Fruit fly (Drosophila melanogaster) whole organism, adult: ENCODE data around the gene CG14143.

Experiments
- CG11617 ChIP-seq: fragments of 200-800 bp; sonication (Bioruptor generic); optimal IDR thresholded peaks from 2 replicates; lab custom pipeline; 2017; ENCODE audit warnings: mild to moderate bottlenecking, missing biosample characterization, missing genetic modification reagents, missing genetic modification characterization
- CG12768 ChIP-seq: fragments of 200-800 bp; sonication (Bioruptor generic); optimal IDR thresholded peaks from 2 replicates; lab custom pipeline; 2017; ENCODE audit warnings: missing biosample characterization, missing genetic modification characterization, mild to moderate bottlenecking, moderate library complexity, missing genetic modification reagents
- CG14711 ChIP-seq: fragments of 200-800 bp; sonication (Bioruptor generic); optimal IDR thresholded peaks from 2 replicates; lab custom pipeline; 2018; ENCODE audit warnings: missing biosample characterization, mild to moderate bottlenecking, missing genetic modification characterization, moderate library complexity
- CG1620 ChIP-seq: fragments of 200-800 bp; sonication (Bioruptor generic); optimal IDR thresholded peaks from 2 replicates; lab custom pipeline; 2016; ENCODE audit warnings: missing biosample characterization, missing genetic modification characterization
- CG33017 ChIP-seq: fragments of 200-800 bp; sonication (Bioruptor generic); optimal IDR thresholded peaks from 2 replicates; lab custom pipeline; 2018; ENCODE audit warnings: missing biosample characterization, mild to moderate bottlenecking, missing genetic modification characterization, moderate library complexity
- CG5204 ChIP-seq: fragments of 200-800 bp; sonication (Bioruptor generic); optimal IDR thresholded peaks from 2 replicates; lab custom pipeline; 2016; ENCODE audit warnings: missing biosample characterization, missing genetic modification characterization
- CG7045 ChIP-seq: fragments of 200-800 bp; sonication (Bioruptor generic); optimal IDR thresholded peaks from 2 replicates; lab custom pipeline; 2017; ENCODE audit warnings: missing biosample characterization, mild to moderate bottlenecking, missing genetic modification characterization
- CG7101 ChIP-seq: fragments of 200-800 bp; sonication (Bioruptor generic); optimal IDR thresholded peaks from 2 replicates; lab custom pipeline; 2018; ENCODE audit warnings: missing biosample characterization, mild to moderate bottlenecking, missing genetic modification characterization, moderate library complexity
- Clk ChIP-seq: fragments of 200-800 bp; sonication (Bioruptor generic); optimal IDR thresholded peaks from 2 replicates; lab custom pipeline; 2017; ENCODE audit warnings: missing biosample characterization, missing genetic modification characterization
- Crg-1 ChIP-seq: fragments of 200-800 bp; sonication (Bioruptor generic); optimal IDR thresholded peaks from 2 replicates; lab custom pipeline; 2016; ENCODE audit warnings: missing biosample characterization, missing genetic modification characterization
- Hr96 ChIP-seq: fragments of 200-800 bp; sonication (Bioruptor generic); optimal IDR thresholded peaks from 2 replicates; lab custom pipeline; 2016; ENCODE audit warnings: missing biosample characterization, missing genetic modification characterization
- Mnt ChIP-seq: fragments of 200-800 bp; sonication (Bioruptor generic); optimal IDR thresholded peaks from 2 replicates; lab custom pipeline; 2016; ENCODE audit warnings: missing biosample characterization, mild to moderate bottlenecking, missing genetic modification characterization
- bab1 ChIP-seq: fragments of 200-800 bp; sonication (Bioruptor generic); optimal IDR thresholded peaks from 3 replicates; lab custom pipeline; 2019; ENCODE audit warnings: missing biosample characterization, mild to moderate bottlenecking, missing genetic modification characterization, moderate library complexity
- cic ChIP-seq: fragments of 200-800 bp; sonication (Bioruptor generic); optimal IDR thresholded peaks from 2 replicates; lab custom pipeline; 2017; ENCODE audit warnings: missing biosample characterization, mild to moderate bottlenecking, missing genetic modification characterization, moderate library complexity
- cnc ChIP-seq, 2 experiments: fragments of >200 bp; optimal IDR thresholded peaks; 2 replicates each; lab custom pipeline; 2017
- kay ChIP-seq: fragments of 200-800 bp; sonication (Bioruptor generic); peaks from one replicate; lab custom pipeline; 2016; ENCODE audit warnings: missing biosample characterization, missing genetic modification characterization, borderline replicate concordance
- ovo ChIP-seq: fragments of 200-800 bp; sonication (Bioruptor generic); optimal IDR thresholded peaks from 2 replicates; lab custom pipeline; 2016; ENCODE audit warnings: missing biosample characterization, missing genetic modification characterization
- pad ChIP-seq: fragments of 200-800 bp; sonication (Bioruptor generic); optimal IDR thresholded peaks from 3 replicates; lab custom pipeline; 2017; ENCODE audit warnings: missing biosample characterization, missing genetic modification characterization, mild to moderate bottlenecking, moderate library complexity, missing genetic modification reagents
- tj ChIP-seq: fragments of 200-800 bp; sonication (Bioruptor generic); optimal IDR thresholded peaks from 3 replicates; lab custom pipeline; 2017; ENCODE audit warnings: missing biosample characterization, mild to moderate bottlenecking, missing genetic modification characterization, moderate library complexity
- toe ChIP-seq: fragments of 200-800 bp; sonication (Bioruptor generic); optimal IDR thresholded peaks from 2 replicates; lab custom pipeline; 2016; ENCODE audit warnings: missing biosample characterization, missing genetic modification characterization

The CG14143 gene

DNA sequence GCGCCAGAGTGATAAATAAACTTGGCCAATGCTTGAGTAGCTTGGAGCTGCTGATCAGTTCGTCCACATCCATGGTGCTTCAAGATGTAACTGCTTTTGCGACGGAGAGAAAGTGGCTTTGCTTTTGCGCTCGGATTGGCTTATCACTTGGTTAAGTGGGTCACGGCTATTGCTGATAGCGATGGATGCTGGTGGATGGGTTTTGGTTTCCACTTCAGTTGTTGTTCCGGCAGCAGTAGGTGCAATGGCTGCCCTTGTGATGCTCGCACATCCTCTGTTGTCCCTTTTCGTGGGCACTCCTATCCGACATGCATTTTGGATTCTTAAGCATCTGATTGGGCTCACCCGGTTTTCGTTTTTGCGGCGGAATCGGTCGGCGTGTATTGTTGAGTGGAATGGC, 40.5 kb upstream of the CG14143 start:
- TF ChIP-seq CG14711 (tag; lab: Kevin White, UChicago) (no peak), Hr96 (no peak), ovo (GFP tag; lab: Kevin White, UChicago) (no peak), cic (GFP tag; lab: Kevin White, UChicago) (no peak), CG1620 (GFP tag; lab: Kevin White, UChicago) (no peak), bab1 (no peak), CG5204 (no peak), toe (GFP tag; lab: Kevin White, UChicago) (no peak), pad (GFP tag; lab: Kevin White, UChicago) (no peak), CG12768 (GFP tag; lab: Kevin White, UChicago) (no peak), tj (GFP tag; lab: Kevin White, UChicago) (no peak), CG33017 (tag; lab: Kevin White, UChicago) (no peak), CG7101 (tag; lab: Kevin White, UChicago) (no peak), Clk (no peak), Mnt (no peak), Crg-1 (GFP tag; lab: Kevin White, UChicago) (no peak), CG7045 (GFP tag; lab: Kevin White, UChicago) (no peak), kay (GFP tag; lab: Kevin White, UChicago) (no peak)

DNA sequence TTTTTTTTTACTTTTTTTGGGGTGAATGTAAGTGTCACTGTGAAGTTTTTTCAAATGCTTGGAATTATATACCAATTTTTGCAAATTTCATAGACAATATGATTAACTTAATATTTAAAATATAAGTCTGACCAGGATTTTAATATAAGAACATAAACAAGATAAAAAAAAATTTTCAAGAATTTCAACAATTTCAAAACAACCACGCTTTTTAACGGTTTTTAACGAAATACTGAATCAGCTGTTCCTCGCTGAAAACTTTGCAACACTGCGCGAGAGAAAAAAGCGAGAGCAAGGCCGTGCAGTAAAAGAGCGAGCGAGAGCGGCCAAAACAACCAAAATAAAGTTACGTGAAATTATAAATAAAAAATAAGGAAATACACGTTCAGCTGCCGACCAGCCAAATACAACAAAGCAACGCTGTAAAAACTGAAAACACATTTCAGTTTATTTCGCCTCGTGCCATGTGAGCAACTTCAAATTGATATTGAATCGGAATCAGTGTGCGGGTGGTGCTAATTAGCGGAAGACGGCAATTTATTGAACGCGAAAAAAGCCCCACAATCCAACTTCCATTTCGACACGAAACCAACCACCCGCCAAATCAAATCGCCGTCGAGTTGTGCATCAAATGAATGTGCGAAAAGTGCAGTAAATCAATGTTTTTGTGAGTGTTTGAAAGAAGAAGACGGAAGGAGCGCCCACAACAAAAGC, 38.4 kb upstream of the CG14143 start, which contains the start of the genes CG46439, Iyd and CG33947:
CG46439 (minus strand) TSS at position 51 of the 714 bp plus-strand sequence.
Iyd (minus strand) TSS at position 51 of the 714 bp plus-strand sequence.
CG33947 (plus strand) TSS at position 302 of the 714 bp plus-strand sequence.
- TF ChIP-seq Hr96 (no peak), CG33017 (tag; lab: Kevin White, UChicago) (no peak), CG7045 (GFP tag; lab: Kevin White, UChicago) (no peak), tj (GFP tag; lab: Kevin White, UChicago) (peak; percentile 46), ovo (GFP tag; lab: Kevin White, UChicago) (no peak), Crg-1 (GFP tag; lab: Kevin White, UChicago) (peak; percentile 54), Mnt (peak; percentile 53), CG1620 (GFP tag; lab: Kevin White, UChicago) (peak; percentile 8), cnc (optimal IDR thresholded peaks at IDR 0.05; lab: Kevin White, UChicago) (no peak), Clk (no peak), bab1 (peak; percentile 64), CG12768 (GFP tag; lab: Kevin White, UChicago) (peak; percentile 43), CG14711 (tag; lab: Kevin White, UChicago) (no peak), cic (GFP tag; lab: Kevin White, UChicago) (peak; percentile 33), CG7101 (tag; lab: Kevin White, UChicago) (peak; percentile 29), kay (GFP tag; lab: Kevin White, UChicago) (no peak)

- TF ChIP-seq cnc (optimal IDR thresholded peaks at IDR 0.05; lab: Kevin White, UChicago) (no peak), Crg-1 (GFP tag; lab: Kevin White, UChicago) (peak; percentile 98), CG12768 (GFP tag; lab: Kevin White, UChicago) (peak; percentile 96), CG14711 (tag; lab: Kevin White, UChicago) (peak; percentile 88), Mnt (peak; percentile 89), cic (GFP tag; lab: Kevin White, UChicago) (peak; percentile 71), CG11617 (GFP tag; lab: Kevin White, UChicago) (peak; percentile 97), CG7101 (tag; lab: Kevin White, UChicago) (peak; percentile 92), bab1 (peak; percentile 95), CG1620 (GFP tag; lab: Kevin White, UChicago) (peak; percentile 96), tj (GFP tag; lab: Kevin White, UChicago) (peak; percentile 80), ovo (GFP tag; lab: Kevin White, UChicago) (peak; percentile 84), kay (GFP tag; lab: Kevin White, UChicago) (peak; percentile 97), toe (GFP tag; lab: Kevin White, UChicago) (peak; percentile 96), CG5204 (peak; percentile 96), CG7045 (GFP tag; lab: Kevin White, UChicago) (peak; percentile 93), pad (GFP tag; lab: Kevin White, UChicago) (peak; percentile 89), CG33017 (tag; lab: Kevin White, UChicago) (peak; percentile 86), Clk (peak; percentile 85), Hr96 (peak; percentile 92)
Measured at dm6 chr3L:11097982-11098663, 36.7 kb upstream of the CG14143 start, which contains the start of the genes Irbp18 and APP-BP1. Irbp18 (minus strand) TSS chr3L:11098186. APP-BP1 (plus strand) TSS chr3L:11098412.

DNA sequence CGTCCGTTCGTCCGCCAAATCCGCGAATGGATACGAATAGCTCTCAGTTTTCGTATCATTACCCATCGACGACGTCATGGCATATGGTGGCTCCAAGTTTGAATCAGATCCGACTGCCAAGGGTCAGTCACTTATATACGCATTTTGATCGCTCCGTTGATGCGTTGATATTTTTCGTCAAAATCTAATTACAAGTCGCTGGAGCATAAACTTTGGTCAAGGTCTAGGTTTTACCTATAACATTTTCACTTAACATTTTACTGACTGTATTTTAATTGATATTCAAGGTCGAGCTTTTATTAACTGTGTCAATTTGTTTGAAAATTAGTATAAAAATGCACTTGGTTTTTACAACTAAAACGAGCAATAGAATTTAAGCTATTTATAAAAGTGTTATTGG, 33.2 kb upstream of the CG14143 start, which contains the start of gene Elo68beta:
Elo68beta (minus strand) TSS at position 101 of the 400 bp plus-strand sequence.
- TF ChIP-seq tj (GFP tag; lab: Kevin White, UChicago) (no peak), kay (GFP tag; lab: Kevin White, UChicago) (peak; percentile 19)

DNA sequence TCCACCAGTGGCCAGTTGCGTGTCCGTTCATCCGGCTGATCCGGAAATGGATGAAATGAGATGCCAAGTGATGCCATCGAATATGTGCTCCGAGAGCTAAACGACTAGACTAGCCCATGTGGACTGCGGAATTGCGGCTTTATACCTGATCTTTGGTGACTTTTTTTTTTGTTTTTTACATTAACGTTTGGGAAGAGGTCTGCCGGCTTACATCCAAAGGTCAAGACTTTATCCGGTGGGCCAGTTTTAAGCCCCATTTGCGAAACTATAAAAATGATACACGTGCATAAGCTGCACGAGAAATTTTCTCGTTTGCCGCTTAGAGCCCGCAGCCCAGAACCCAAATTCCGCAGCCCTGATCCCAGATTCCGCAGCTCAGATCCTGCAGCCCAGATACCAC, 31.9 kb upstream of the CG14143 start, which contains the start of gene Elo68alpha:
Elo68alpha (minus strand) TSS at position 101 of the 400 bp plus-strand sequence.
- no peak for TF ChIP-seq tj (GFP tag; lab: Kevin White, UChicago)
- TF ChIP-seq ovo (GFP tag; lab: Kevin White, UChicago): no peak
- no peak for TF ChIP-seq CG7045 (GFP tag; lab: Kevin White, UChicago)
- TF ChIP-seq Hr96: no peak
- TF ChIP-seq kay (GFP tag; lab: Kevin White, UChicago): no peak
- TF ChIP-seq Crg-1 (GFP tag; lab: Kevin White, UChicago): no peak
- TF ChIP-seq CG11617 (GFP tag; lab: Kevin White, UChicago): no peak
- no peak for TF ChIP-seq cnc (optimal IDR thresholded peaks at IDR 0.05; lab: Kevin White, UChicago)
- no peak for TF ChIP-seq CG1620 (GFP tag; lab: Kevin White, UChicago)
- no peak for TF ChIP-seq CG5204
- no peak for TF ChIP-seq pad (GFP tag; lab: Kevin White, UChicago)
- TF ChIP-seq toe (GFP tag; lab: Kevin White, UChicago): no peak
- TF ChIP-seq CG7101 (tag; lab: Kevin White, UChicago): no peak
